Worm (Caenorhabditis elegans) whole organism, L3 larva: ENCODE data around the gene F47B8.5.

Experiments
- ZK546.5 ChIP-seq: sonication (generic microtip); optimal IDR thresholded peaks from 2 replicates; lab custom pipeline; 2017; ENCODE audit warnings: missing biosample characterization, missing genetic modification characterization
- aly-2 ChIP-seq: fragments of 150-350 bp; optimal IDR thresholded peaks from 2 replicates; lab custom pipeline; 2014; ENCODE audit warnings: missing biosample characterization, missing genetic modification characterization
- ama-1 ChIP-seq: fragments of 150-350 bp; optimal IDR thresholded peaks from 2 replicates; lab custom pipeline; 2018
- elt-2 ChIP-seq: sonication (generic microtip); optimal IDR thresholded peaks from 2 replicates; lab custom pipeline; 2016; ENCODE audit warnings: missing genetic modification reagents, mild to moderate bottlenecking, missing genetic modification characterization, missing compliant biosample characterization
- lin-39 ChIP-seq: fragments of 150-350 bp; optimal IDR thresholded peaks from 2 replicates; lab custom pipeline; 2018; ENCODE audit warnings: missing biosample characterization, missing genetic modification reagents, missing genetic modification characterization
- nhr-237 ChIP-seq: fragments of 150-350 bp; optimal IDR thresholded peaks from 2 replicates; lab custom pipeline; 2014; ENCODE audit warnings: missing biosample characterization, missing genetic modification characterization
- nhr-43 ChIP-seq: sonication (generic microtip); optimal IDR thresholded peaks from 2 replicates; lab custom pipeline; 2016; ENCODE audit warnings: mild to moderate bottlenecking, missing genetic modification characterization, missing compliant biosample characterization; ENCODE audit not compliant: poor library complexity, severe bottlenecking
- tbx-2 ChIP-seq: sonication (generic microtip); optimal IDR thresholded peaks from 2 replicates; lab custom pipeline; 2016; ENCODE audit warnings: mild to moderate bottlenecking, missing genetic modification characterization, missing compliant biosample characterization

ce11 chrV:14355738-14356368 is 28.2 kb upstream of the F47B8.5 start, which contains the start of gene cyn-1:
- TF ChIP-seq tbx-2, result peak; percentile 69
- no peak for TF ChIP-seq ama-1
- TF ChIP-seq nhr-43 (tag; lab: Kevin White, UChicago), result peak; percentile 76
- TF ChIP-seq aly-2, result no peak
- TF ChIP-seq nhr-237 (tag; lab: Kevin White, UChicago), result no peak
- peak; percentile 28 for TF ChIP-seq lin-39 (tag; lab: Kevin White, UChicago)
- no peak for TF ChIP-seq ZK546.5 (tag; lab: Kevin White, UChicago)
- peak; percentile 40 for TF ChIP-seq elt-2 (tag; lab: Kevin White, UChicago)
